Fruit fly (Drosophila melanogaster) whole organism, embryonic: ENCODE results near the gene Slu7.

Source experiments
- CG10431 ChIP-seq: fragments of 200-800 bp; sonication (Bioruptor generic); optimal IDR thresholded peaks from 3 replicates; lab custom pipeline; 2018; ENCODE audit warnings: missing biosample characterization, mild to moderate bottlenecking, missing genetic modification characterization
- CG11696 ChIP-seq: fragments of 200-800 bp; sonication (Bioruptor generic); IDR thresholded peaks from 2 replicates; pipeline ENCODE4 v1.3.6; 2022; ENCODE audit warnings: missing biosample characterization, missing genetic modification characterization
- CG16779 ChIP-seq: fragments of 200-800 bp; sonication (Bioruptor generic); IDR thresholded peaks from 2 replicates; pipeline ENCODE4 v1.3.6; 2022; ENCODE audit warnings: missing biosample characterization, missing genetic modification characterization
- CG16815 ChIP-seq: fragments of 200-800 bp; sonication (Bioruptor generic); optimal IDR thresholded peaks from 3 replicates; lab custom pipeline; 2017; ENCODE audit warnings: missing biosample characterization, mild to moderate bottlenecking, missing genetic modification characterization
- CG17328 ChIP-seq: fragments of 200-800 bp; sonication (Bioruptor generic); IDR thresholded peaks from 2 replicates; pipeline ENCODE4 v1.3.6; 2022; ENCODE audit warnings: missing biosample characterization, missing genetic modification characterization
- CG17829 ChIP-seq: fragments of 200-800 bp; optimal IDR thresholded peaks from 2 replicates; lab custom pipeline; 2019; ENCODE audit warnings: missing biosample characterization, mild to moderate bottlenecking, missing genetic modification characterization, moderate library complexity
- CG1792 ChIP-seq: fragments of 200-800 bp; sonication (Bioruptor generic); optimal IDR thresholded peaks from 2 replicates; lab custom pipeline; 2016; ENCODE audit warnings: missing biosample characterization, missing genetic modification characterization
- CG31441 ChIP-seq: fragments of 200-800 bp; sonication (Bioruptor generic); IDR thresholded peaks from 2 replicates; pipeline ENCODE4 v1.3.6; 2022; ENCODE audit warnings: missing biosample characterization, missing genetic modification characterization
- CG32532 ChIP-seq: fragments of 200-800 bp; sonication (Bioruptor generic); IDR thresholded peaks from 2 replicates; pipeline ENCODE4 v1.3.6; 2022; ENCODE audit warnings: missing biosample characterization, missing genetic modification characterization
- CG32772 ChIP-seq: fragments of 200-800 bp; sonication (Bioruptor generic); IDR thresholded peaks from 2 replicates; pipeline ENCODE4 v1.3.6; 2022; ENCODE audit warnings: missing biosample characterization, missing genetic modification characterization
- CG3838 ChIP-seq: fragments of 200-800 bp; sonication (Bioruptor generic); optimal IDR thresholded peaks from 3 replicates; lab custom pipeline; 2016; ENCODE audit warnings: missing biosample characterization, missing genetic modification characterization
- CG3847 ChIP-seq: fragments of 200-800 bp; sonication (Bioruptor generic); IDR thresholded peaks from 2 replicates; pipeline ENCODE4 v1.3.6; 2022; ENCODE audit warnings: missing biosample characterization, missing genetic modification characterization
- CG42726 ChIP-seq: fragments of 200-800 bp; sonication (Bioruptor generic); IDR thresholded peaks from 2 replicates; pipeline ENCODE4 v1.3.6; 2022; ENCODE audit warnings: missing biosample characterization, missing genetic modification characterization; ENCODE audit not compliant: partially characterized antibody
- CG43689 ChIP-seq: fragments of 200-800 bp; sonication (Bioruptor generic); IDR thresholded peaks from 2 replicates; pipeline ENCODE4 v1.3.6; 2022; ENCODE audit warnings: missing biosample characterization, missing genetic modification characterization
- CG6854 ChIP-seq: fragments of 200-800 bp; sonication (Bioruptor generic); optimal IDR thresholded peaks from 3 replicates; lab custom pipeline; 2017; ENCODE audit warnings: missing biosample characterization, mild to moderate bottlenecking, missing genetic modification characterization
- CG7271 ChIP-seq: fragments of 200-800 bp; sonication (Bioruptor generic); optimal IDR thresholded peaks from 2 replicates; lab custom pipeline; 2018; ENCODE audit warnings: missing biosample characterization, mild to moderate bottlenecking, missing genetic modification characterization, moderate library complexity
- CG7786 ChIP-seq: fragments of 200-800 bp; sonication (Bioruptor generic); optimal IDR thresholded peaks from 2 replicates; lab custom pipeline; 2016; ENCODE audit warnings: missing biosample characterization, missing genetic modification characterization
- CG8924 ChIP-seq: fragments of 200-800 bp; optimal IDR thresholded peaks from 3 replicates; lab custom pipeline; 2019; ENCODE audit warnings: missing biosample characterization, mild to moderate bottlenecking, missing genetic modification characterization, moderate library complexity
- Dip2 ChIP-seq: fragments of 200-800 bp; sonication (Bioruptor generic); IDR thresholded peaks from 2 replicates; pipeline ENCODE4 v1.3.6; 2022; ENCODE audit warnings: missing biosample characterization, missing genetic modification characterization
- Dp ChIP-seq: fragments of 200-800 bp; sonication (Bioruptor generic); optimal IDR thresholded peaks from 2 replicates; lab custom pipeline; 2018; ENCODE audit warnings: missing biosample characterization, mild to moderate bottlenecking, missing genetic modification characterization, moderate library complexity
- Dref ChIP-seq: fragments of 200-800 bp; sonication (Bioruptor generic); IDR thresholded peaks from 2 replicates; pipeline ENCODE4 v1.3.6; 2022; ENCODE audit warnings: missing biosample characterization, missing genetic modification characterization
- E2f1 ChIP-seq: fragments of 200-800 bp; sonication (Bioruptor generic); IDR thresholded peaks from 2 replicates; pipeline ENCODE4 v1.3.6; 2022; ENCODE audit warnings: missing biosample characterization, missing genetic modification characterization
- Ets65A ChIP-seq: fragments of 200-800 bp; sonication (Bioruptor generic); peaks from one replicate; lab custom pipeline; 2016; ENCODE audit warnings: missing biosample characterization, missing genetic modification characterization
- Ets97D ChIP-seq: fragments of 200-800 bp; sonication (Bioruptor generic); optimal IDR thresholded peaks from 3 replicates; lab custom pipeline; 2016; ENCODE audit warnings: missing biosample characterization, missing genetic modification characterization
- Lhr ChIP-seq: fragments of 200-800 bp; sonication (Bioruptor generic); optimal IDR thresholded peaks from 3 replicates; lab custom pipeline; 2017; ENCODE audit warnings: mild to moderate bottlenecking, missing biosample characterization, missing genetic modification reagents, missing genetic modification characterization
- MESR4 ChIP-seq: fragments of 200-800 bp; sonication (Bioruptor generic); optimal IDR thresholded peaks from 2 replicates; lab custom pipeline; 2018; ENCODE audit warnings: missing biosample characterization, mild to moderate bottlenecking, missing genetic modification characterization, moderate library complexity
- Myb ChIP-seq: fragments of 200-800 bp; sonication (Bioruptor generic); optimal IDR thresholded peaks from 2 replicates; lab custom pipeline; 2016; ENCODE audit warnings: missing biosample characterization, missing genetic modification characterization
- Nf-YC ChIP-seq: fragments of 200-800 bp; optimal IDR thresholded peaks from 3 replicates; lab custom pipeline; 2019; ENCODE audit warnings: missing biosample characterization, mild to moderate bottlenecking, missing genetic modification characterization, moderate library complexity
- Scr ChIP-seq: fragments of 200-800 bp; sonication (Bioruptor generic); IDR thresholded peaks from 2 replicates; pipeline ENCODE4 v1.3.6; 2022; ENCODE audit warnings: missing biosample characterization, missing genetic modification characterization; ENCODE audit not compliant: partially characterized antibody
- Vsx1 ChIP-seq: fragments of 200-800 bp; sonication (Bioruptor generic); optimal IDR thresholded peaks from 2 replicates; lab custom pipeline; 2017; ENCODE audit warnings: missing biosample characterization, mild to moderate bottlenecking, missing genetic modification characterization, missing genetic modification reagents
- ab ChIP-seq: fragments of 200-800 bp; sonication (Bioruptor generic); optimal IDR thresholded peaks from 2 replicates; lab custom pipeline; 2016; ENCODE audit warnings: missing biosample characterization, missing genetic modification characterization
- al ChIP-seq: fragments of 200-800 bp; sonication (Bioruptor generic); IDR thresholded peaks from 2 replicates; pipeline ENCODE4 v1.3.6; 2022; ENCODE audit warnings: missing biosample characterization, missing genetic modification characterization
- ase ChIP-seq: fragments of 200-800 bp; sonication (Bioruptor generic); IDR thresholded peaks from 3 replicates; pipeline ENCODE4 v1.3.6; 2022; ENCODE audit warnings: missing biosample characterization, missing genetic modification characterization
- caup ChIP-seq: fragments of 200-800 bp; sonication (Bioruptor generic); optimal IDR thresholded peaks from 3 replicates; lab custom pipeline; 2017; ENCODE audit warnings: missing biosample characterization, mild to moderate bottlenecking, missing genetic modification characterization, moderate library complexity; ENCODE audit not compliant: severe bottlenecking
- croc ChIP-seq: fragments of 200-800 bp; sonication (Bioruptor generic); conservative IDR thresholded peaks from 3 replicates; pipeline ENCODE4 v1.3.6; 2022; ENCODE audit warnings: missing biosample characterization, missing genetic modification characterization
- crol ChIP-seq: fragments of 200-800 bp; sonication (Bioruptor generic); IDR thresholded peaks from 2 replicates; pipeline ENCODE4 v1.3.6; 2022; ENCODE audit warnings: missing biosample characterization, missing genetic modification characterization
- dm ChIP-seq: fragments of 200-800 bp; sonication (Bioruptor generic); optimal IDR thresholded peaks from 3 replicates; lab custom pipeline; 2016; ENCODE audit warnings: missing biosample characterization, missing genetic modification characterization
- dmrt11E ChIP-seq: fragments of 200-800 bp; sonication (Bioruptor generic); optimal IDR thresholded peaks from 3 replicates; lab custom pipeline; 2018; ENCODE audit warnings: missing biosample characterization, mild to moderate bottlenecking, missing genetic modification characterization, moderate library complexity
- dysf ChIP-seq: fragments of 200-800 bp; sonication (Bioruptor generic); IDR thresholded peaks from 3 replicates; pipeline ENCODE4 v1.3.6; 2022; ENCODE audit warnings: missing biosample characterization, missing genetic modification characterization
- gfzf ChIP-seq: fragments of 200-800 bp; sonication (Bioruptor generic); optimal IDR thresholded peaks from 2 replicates; lab custom pipeline; 2016; ENCODE audit warnings: missing biosample characterization, mild to moderate bottlenecking, missing genetic modification characterization, moderate library complexity
- kah ChIP-seq: fragments of 200-800 bp; sonication (Bioruptor generic); optimal IDR thresholded peaks from 2 replicates; lab custom pipeline; 2018; ENCODE audit warnings: missing biosample characterization, mild to moderate bottlenecking, missing genetic modification characterization
- lbe ChIP-seq: fragments of 200-800 bp; sonication (Bioruptor generic); optimal IDR thresholded peaks from 2 replicates; lab custom pipeline; 2016; ENCODE audit warnings: missing biosample characterization, mild to moderate bottlenecking, missing genetic modification characterization
- luna ChIP-seq: fragments of 200-800 bp; sonication (Bioruptor generic); optimal IDR thresholded peaks from 2 replicates; lab custom pipeline; 2016; ENCODE audit warnings: missing biosample characterization, missing genetic modification characterization
- mirr ChIP-seq: fragments of 200-800 bp; sonication (Bioruptor generic); optimal IDR thresholded peaks from 3 replicates; lab custom pipeline; 2018; ENCODE audit warnings: missing biosample characterization, mild to moderate bottlenecking, missing genetic modification characterization
- onecut ChIP-seq: fragments of 200-800 bp; sonication (Bioruptor generic); IDR thresholded peaks from 2 replicates; pipeline ENCODE4 v1.3.6; 2022; ENCODE audit warnings: missing biosample characterization, missing genetic modification characterization
- sd ChIP-seq: fragments of 200-800 bp; sonication (Bioruptor generic); optimal IDR thresholded peaks from 3 replicates; lab custom pipeline; 2018; ENCODE audit warnings: missing biosample characterization, mild to moderate bottlenecking, missing genetic modification characterization, moderate library complexity
- sna ChIP-seq: fragments of 200-800 bp; sonication (Bioruptor generic); IDR thresholded peaks from 2 replicates; pipeline ENCODE4 v1.3.6; 2022; ENCODE audit warnings: missing biosample characterization, missing genetic modification characterization; ENCODE audit not compliant: partially characterized antibody
- stwl ChIP-seq: fragments of 200-800 bp; sonication (Bioruptor generic); optimal IDR thresholded peaks from 3 replicates; lab custom pipeline; 2018; ENCODE audit warnings: missing biosample characterization, mild to moderate bottlenecking, missing genetic modification characterization, moderate library complexity
- trem ChIP-seq: fragments of 200-800 bp; optimal IDR thresholded peaks from 3 replicates; lab custom pipeline; 2019; ENCODE audit warnings: missing biosample characterization, mild to moderate bottlenecking, missing genetic modification characterization, moderate library complexity
- tx ChIP-seq: fragments of 200-800 bp; sonication (Bioruptor generic); optimal IDR thresholded peaks from 2 replicates; lab custom pipeline; 2016; ENCODE audit warnings: missing biosample characterization, missing genetic modification characterization
- unc-4 ChIP-seq: fragments of 200-800 bp; sonication (Bioruptor generic); IDR thresholded peaks from 2 replicates; pipeline ENCODE4 v1.3.6; 2022; ENCODE audit warnings: missing biosample characterization, missing genetic modification characterization; ENCODE audit not compliant: partially characterized antibody

Gene Slu7

DNA sequence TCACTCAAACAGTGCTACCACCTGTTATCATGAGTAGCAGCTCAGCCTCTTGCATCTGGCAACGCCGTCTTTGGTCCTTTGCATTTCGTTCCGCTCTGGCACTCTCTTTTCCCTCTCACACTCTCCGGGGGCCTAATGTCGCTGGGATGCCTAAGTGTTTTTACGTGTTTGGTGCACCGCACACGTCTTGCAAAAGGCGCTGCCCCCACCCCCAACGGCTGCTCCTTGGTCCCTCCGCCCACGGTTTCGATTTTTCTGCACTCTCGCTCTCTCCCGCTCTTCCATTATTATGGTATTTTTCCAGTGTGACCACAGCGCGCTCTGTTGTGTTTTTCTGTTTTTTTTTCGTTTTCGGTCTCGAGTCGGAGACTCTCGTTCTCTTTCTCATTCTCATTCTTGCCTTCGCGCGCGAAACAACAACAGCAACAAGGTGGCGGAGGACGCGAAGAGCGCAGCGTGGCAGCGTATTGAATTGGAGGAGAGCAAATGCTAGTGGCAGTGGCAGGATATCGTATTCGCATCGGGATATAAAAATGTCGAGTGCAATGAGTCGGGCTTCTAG, 49.1 kb upstream of the Slu7 start (continued):
- no peak for TF ChIP-seq trem (tag; lab: Kevin White, UChicago)
- no peak for TF ChIP-seq CG43689 (GFP tag; lab: Robert Waterston, UW)
- TF ChIP-seq kah (GFP tag; lab: Kevin White, UChicago) = peak; percentile 37
- no peak for TF ChIP-seq tx (GFP tag; lab: Kevin White, UChicago)
- no peak for TF ChIP-seq CG16779
- TF ChIP-seq CG42726 (GFP tag; lab: Robert Waterston, UW) = 0 out of 2 replicates have a peak, but pooled peaks have one; percentile 20
- TF ChIP-seq CG17328 (GFP tag; lab: Robert Waterston, UW) = no peak
- TF ChIP-seq luna (GFP tag; lab: Kevin White, UChicago) = no peak
- no peak for TF ChIP-seq CG6854 (GFP tag; lab: Kevin White, UChicago)
- TF ChIP-seq CG10431 (GFP tag; lab: Kevin White, UChicago) = no peak
- TF ChIP-seq Ets65A = no peak
- TF ChIP-seq mirr (GFP tag; lab: Kevin White, UChicago) = no peak
- TF ChIP-seq CG7786 (GFP tag; lab: Kevin White, UChicago) = no peak
- TF ChIP-seq Ets97D = no peak
- peak; percentile 80 for TF ChIP-seq CG32772 (GFP tag; lab: Robert Waterston, UW)
- TF ChIP-seq CG7271 = no peak
- TF ChIP-seq dm = peak; percentile 23
- peak; percentile 78 for TF ChIP-seq stwl (tag; lab: Kevin White, UChicago)
- TF ChIP-seq CG11696 (GFP tag; lab: Robert Waterston, UW) = no peak
- no peak for TF ChIP-seq CG3847 (GFP tag; lab: Robert Waterston, UW)
- no peak for TF ChIP-seq CG1792
- no peak for TF ChIP-seq CG16815 (GFP tag; lab: Kevin White, UChicago)
- no peak for TF ChIP-seq Dp (GFP tag; lab: Kevin White, UChicago)
- TF ChIP-seq ab (GFP tag; lab: Kevin White, UChicago) = no peak
- no peak for TF ChIP-seq CG31441 (GFP tag; lab: Robert Waterston, UW)
- no peak for TF ChIP-seq sd (tag; lab: Kevin White, UChicago)
- TF ChIP-seq gfzf (GFP tag; lab: Kevin White, UChicago) = peak; percentile 58
- TF ChIP-seq E2f1 = no peak
- no peak for TF ChIP-seq croc (GFP tag; lab: Robert Waterston, UW)
- TF ChIP-seq CG17829 (tag; lab: Kevin White, UChicago) = no peak
- no peak for TF ChIP-seq Dip2 (GFP tag; lab: Robert Waterston, UW)
- TF ChIP-seq Scr = peak; percentile 24; the same call in 1 of the 2 replicates
- TF ChIP-seq caup = no peak
- TF ChIP-seq dysf (GFP tag; lab: Robert Waterston, UW) = no peak
- TF ChIP-seq sna = 0 out of 2 replicates have a peak, but pooled peaks have one; percentile 10
- no peak for TF ChIP-seq Lhr
- TF ChIP-seq unc-4 (GFP tag; lab: Robert Waterston, UW) = peak; percentile 42; the same call in 1 of the 2 replicates
- TF ChIP-seq onecut (GFP tag; lab: Robert Waterston, UW) = peak; percentile 71
- no peak for TF ChIP-seq CG8924 (tag; lab: Kevin White, UChicago)
- no peak for TF ChIP-seq Myb (GFP tag; lab: Kevin White, UChicago)
- TF ChIP-seq CG3838 (GFP tag; lab: Kevin White, UChicago) = no peak
- TF ChIP-seq al = no peak
- no peak for TF ChIP-seq Dref (GFP tag; lab: Robert Waterston, UW)
- no peak for TF ChIP-seq Vsx1 (GFP tag; lab: Kevin White, UChicago)
- TF ChIP-seq lbe = peak; percentile 37
- TF ChIP-seq ase (GFP tag; lab: Robert Waterston, UW) = no peak
- TF ChIP-seq CG32532 (GFP tag; lab: Robert Waterston, UW) = 0 out of 2 replicates have a peak, but pooled peaks have one; percentile 12
- no peak for TF ChIP-seq Nf-YC (tag; lab: Kevin White, UChicago)
- no peak for TF ChIP-seq MESR4 (GFP tag; lab: Kevin White, UChicago)
- TF ChIP-seq crol (GFP tag; lab: Robert Waterston, UW) = peak; percentile 55
- no peak for TF ChIP-seq dmrt11E
